Worm (Caenorhabditis elegans) whole organism, L1 larva: ENCODE results near the gene exc-7.

Experiments
- C04F5.9 ChIP-seq: sonication (generic microtip); optimal IDR thresholded peaks from 2 replicates; lab custom pipeline; 2016; ENCODE audit warnings: missing genetic modification characterization, missing compliant biosample characterization
- F16B12.6 ChIP-seq: fragments of 150-350 bp; optimal IDR thresholded peaks from 2 replicates; lab custom pipeline; 2014; ENCODE audit warnings: missing biosample characterization, missing genetic modification characterization
- Y116A8C.19 ChIP-seq: sonication (generic microtip); optimal IDR thresholded peaks from 2 replicates; lab custom pipeline; 2016; ENCODE audit warnings: missing compliant biosample characterization, missing genetic modification characterization, borderline replicate concordance
- aha-1 ChIP-seq: fragments of 150-350 bp; optimal IDR thresholded peaks from 2 replicates; lab custom pipeline; 2014; ENCODE audit warnings: missing biosample characterization, missing genetic modification characterization
- aly-2 ChIP-seq: fragments of 150-350 bp; optimal IDR thresholded peaks from 2 replicates; lab custom pipeline; 2014; ENCODE audit warnings: missing biosample characterization, missing genetic modification characterization
- ama-1 ChIP-seq: fragments of 150-350 bp; optimal IDR thresholded peaks from 2 replicates; lab custom pipeline; 2014
- blmp-1 ChIP-seq: fragments of 150-350 bp; optimal IDR thresholded peaks from 2 replicates; lab custom pipeline; 2014; ENCODE audit warnings: missing biosample characterization, missing genetic modification characterization
- ceh-63 ChIP-seq: fragments of 200-800 bp; sonication (Bioruptor generic); optimal IDR thresholded peaks from 2 replicates; lab custom pipeline; 2018; ENCODE audit warnings: mild to moderate bottlenecking, missing genetic modification characterization, missing compliant biosample characterization
- ceh-82 ChIP-seq, 3 experiments: fragments of 150-350 bp in 1 of 3; sonication (generic microtip) in 2 of 3; optimal IDR thresholded peaks; 2 replicates each; lab custom pipeline; 2014 to 2017; ENCODE audit warnings: missing biosample characterization in 3 of 3, missing genetic modification characterization in 3 of 3
- ceh-90 ChIP-seq: sonication (generic microtip); optimal IDR thresholded peaks from 2 replicates; lab custom pipeline; 2016; ENCODE audit warnings: missing genetic modification characterization, missing compliant biosample characterization
- dpl-1 ChIP-seq, 3 experiments: fragments of 150-350 bp in 2 of 3; sonication (generic microtip) in 1 of 3; optimal IDR thresholded peaks; 2 replicates each; lab custom pipeline; 2014 to 2017; ENCODE audit warnings: missing biosample characterization in 3 of 3, missing genetic modification characterization in 3 of 3, missing genetic modification reagents in 3 of 3
- dsc-1 ChIP-seq: sonication (generic microtip); optimal IDR thresholded peaks from 2 replicates; lab custom pipeline; 2016; ENCODE audit warnings: mild to moderate bottlenecking, missing genetic modification characterization, missing compliant biosample characterization
- efl-1 ChIP-seq, 4 experiments: fragments of 150-350 bp; optimal IDR thresholded peaks in 3 of 4; peaks in 1 of 4; 1 replicate in 1 of 4; 2 replicates in 3 of 4; lab custom pipeline; 2014; ENCODE audit warnings: missing biosample characterization in 2 of 4, missing genetic modification characterization in 2 of 4, missing genetic modification reagents in 2 of 4
- efl-3 ChIP-seq: fragments of 200-800 bp; sonication (Bioruptor generic); optimal IDR thresholded peaks from 2 replicates; lab custom pipeline; 2018; ENCODE audit warnings: mild to moderate bottlenecking, missing genetic modification characterization, missing compliant biosample characterization
- egl-27 ChIP-seq, 2 experiments: fragments of 150-350 bp in 1 of 2; sonication (generic microtip); optimal IDR thresholded peaks; 3 replicates each; lab custom pipeline; 2017 to 2018; ENCODE audit warnings: missing biosample characterization in 2 of 2, missing genetic modification characterization in 2 of 2, missing genetic modification reagents in 2 of 2
- elt-3 ChIP-seq, 6 experiments: fragments of 150-350 bp in 1 of 6; sonication (generic microtip); optimal IDR thresholded peaks; 2 replicates each; lab custom pipeline; 2017 to 2018; ENCODE audit warnings: missing biosample characterization in 6 of 6, missing genetic modification characterization in 6 of 6, inconsistent platforms in 1 of 6
- fkh-4 ChIP-seq: sonication (generic microtip); optimal IDR thresholded peaks from 2 replicates; lab custom pipeline; 2016; ENCODE audit warnings: missing compliant biosample characterization, missing genetic modification characterization, borderline replicate concordance
- fkh-8 ChIP-seq: sonication (generic microtip); optimal IDR thresholded peaks from 2 replicates; lab custom pipeline; 2016; ENCODE audit warnings: mild to moderate bottlenecking, missing genetic modification characterization, missing compliant biosample characterization
- fos-1 ChIP-seq: fragments of 150-350 bp; optimal IDR thresholded peaks from 2 replicates; lab custom pipeline; 2014; ENCODE audit warnings: missing biosample characterization, missing genetic modification characterization
- hlh-4 ChIP-seq: sonication (generic microtip); optimal IDR thresholded peaks from 2 replicates; lab custom pipeline; 2016; ENCODE audit warnings: mild to moderate bottlenecking, missing genetic modification characterization, missing compliant biosample characterization
- isw-1 ChIP-seq: fragments of 200-800 bp; sonication (Bioruptor generic); IDR thresholded peaks from 2 replicates; pipeline ENCODE4 v1.3.6; 2022; ENCODE audit warnings: missing genetic modification characterization, missing compliant biosample characterization
- lin-13 ChIP-seq: fragments of 150-350 bp; optimal IDR thresholded peaks from 2 replicates; lab custom pipeline; 2014; ENCODE audit warnings: missing biosample characterization, missing genetic modification reagents, missing genetic modification characterization
- lin-14 ChIP-seq: fragments of 200-800 bp; sonication (Bioruptor generic); optimal IDR thresholded peaks from 2 replicates; lab custom pipeline; 2018; ENCODE audit warnings: mild to moderate bottlenecking, missing genetic modification characterization, moderate library complexity, missing compliant biosample characterization
- lin-15B ChIP-seq: fragments of 150-350 bp; sonication (generic microtip); optimal IDR thresholded peaks from 3 replicates; lab custom pipeline; 2014; ENCODE audit warnings: missing biosample characterization, missing genetic modification characterization
- lin-35 ChIP-seq, 2 experiments: fragments of 150-350 bp; optimal IDR thresholded peaks; 2 replicates each; lab custom pipeline; 2014; ENCODE audit warnings: missing biosample characterization in 2 of 2, missing genetic modification characterization in 2 of 2, missing genetic modification reagents in 2 of 2
- lir-3 ChIP-seq: sonication (generic microtip); optimal IDR thresholded peaks from 2 replicates; lab custom pipeline; 2016; ENCODE audit warnings: mild to moderate bottlenecking, missing genetic modification characterization, moderate library complexity, missing compliant biosample characterization; ENCODE audit not compliant: poor library complexity
- nhr-11 ChIP-seq: fragments of 150-350 bp; optimal IDR thresholded peaks from 2 replicates; lab custom pipeline; 2014; ENCODE audit warnings: missing biosample characterization, missing genetic modification characterization
- nhr-12 ChIP-seq: sonication (generic microtip); optimal IDR thresholded peaks from 2 replicates; lab custom pipeline; 2017; ENCODE audit warnings: missing biosample characterization, missing genetic modification characterization
- nhr-20 ChIP-seq: sonication (generic microtip); optimal IDR thresholded peaks from 2 replicates; lab custom pipeline; 2016; ENCODE audit warnings: mild to moderate bottlenecking, missing genetic modification characterization, missing compliant biosample characterization
- nhr-71 ChIP-seq: sonication (generic microtip); optimal IDR thresholded peaks from 2 replicates; lab custom pipeline; 2016; ENCODE audit warnings: mild to moderate bottlenecking, missing genetic modification characterization, moderate library complexity, missing compliant biosample characterization
- nhr-76 ChIP-seq: sonication (generic microtip); optimal IDR thresholded peaks from 2 replicates; lab custom pipeline; 2017; ENCODE audit warnings: missing biosample characterization, missing genetic modification characterization
- nhr-85 ChIP-seq: sonication (generic microtip); peaks from one replicate; lab custom pipeline; 2016; ENCODE audit warnings: missing genetic modification characterization, inconsistent platforms, missing compliant biosample characterization
- nhr-90 ChIP-seq: sonication (generic microtip); optimal IDR thresholded peaks from 2 replicates; lab custom pipeline; 2016; ENCODE audit warnings: mild to moderate bottlenecking, missing genetic modification characterization, missing compliant biosample characterization; ENCODE audit not compliant: poor library complexity
- pag-3 ChIP-seq: sonication (generic microtip); optimal IDR thresholded peaks from 2 replicates; lab custom pipeline; 2017; ENCODE audit warnings: missing genetic modification characterization, mild to moderate bottlenecking, missing compliant biosample characterization, antibody characterized with exemption, borderline replicate concordance; ENCODE audit not compliant: insufficient read depth
- snpc-4 ChIP-seq: fragments of 150-350 bp; optimal IDR thresholded peaks from 2 replicates; lab custom pipeline; 2014; ENCODE audit warnings: missing biosample characterization, missing genetic modification characterization
- snu-23 ChIP-seq: sonication (generic microtip); optimal IDR thresholded peaks from 2 replicates; lab custom pipeline; 2016; ENCODE audit warnings: missing genetic modification characterization, missing compliant biosample characterization
- sptf-1 ChIP-seq: fragments of 150-350 bp; optimal IDR thresholded peaks from 2 replicates; lab custom pipeline; 2014; ENCODE audit warnings: missing biosample characterization, missing genetic modification characterization
- swsn-7 ChIP-seq: sonication (generic microtip); optimal IDR thresholded peaks from 2 replicates; lab custom pipeline; 2016; ENCODE audit warnings: missing genetic modification characterization, missing compliant biosample characterization
- tbx-2 ChIP-seq: sonication (generic microtip); optimal IDR thresholded peaks from 2 replicates; lab custom pipeline; 2016; ENCODE audit warnings: missing genetic modification characterization, missing compliant biosample characterization
- unc-130 ChIP-seq: fragments of 150-350 bp; optimal IDR thresholded peaks from 2 replicates; lab custom pipeline; 2017; ENCODE audit warnings: missing biosample characterization, missing genetic modification characterization, inconsistent platforms
- unc-62 ChIP-seq: fragments of 150-350 bp; optimal IDR thresholded peaks from 2 replicates; lab custom pipeline; 2014; ENCODE audit warnings: missing biosample characterization, missing genetic modification reagents, missing genetic modification characterization
- zip-4 ChIP-seq: fragments of 200-800 bp; sonication (Bioruptor generic); optimal IDR thresholded peaks from 2 replicates; lab custom pipeline; 2018; ENCODE audit warnings: mild to moderate bottlenecking, missing genetic modification characterization, moderate library complexity, missing compliant biosample characterization
- ztf-11 ChIP-seq, 2 experiments: sonication (generic microtip); optimal IDR thresholded peaks; 2 replicates each; lab custom pipeline; 2016 to 2017; ENCODE audit warnings: missing genetic modification characterization in 2 of 2, missing biosample characterization in 1 of 2, missing compliant biosample characterization in 1 of 2

The exc-7 gene

ce11 chrII:9594924-9595323 is 19.2 kb downstream of the exc-7 start, which contains the start of gene E02H1.5:
E02H1.5 (plus strand) TSS chrII:9595224.
- TF ChIP-seq Y116A8C.19 (no peak), fkh-8 (tag; lab: Kevin White, UChicago) (no peak), lir-3 (tag; lab: Kevin White, UChicago) (no peak), dsc-1 (tag; lab: Kevin White, UChicago) (no peak), elt-3 (tag; optimal IDR thresholded peaks at IDR 0.05; lab: Kevin White, UChicago) (no peak), nhr-12 (tag; lab: Kevin White, UChicago) (no peak), egl-27 (tag; optimal IDR thresholded peaks at IDR 0.05; lab: Kevin White, UChicago) (no peak), sptf-1 (tag; lab: Kevin White, UChicago) (no peak), ceh-90 (no peak), isw-1 (GFP tag; lab: Robert Waterston, UW) (no peak)

DNA sequence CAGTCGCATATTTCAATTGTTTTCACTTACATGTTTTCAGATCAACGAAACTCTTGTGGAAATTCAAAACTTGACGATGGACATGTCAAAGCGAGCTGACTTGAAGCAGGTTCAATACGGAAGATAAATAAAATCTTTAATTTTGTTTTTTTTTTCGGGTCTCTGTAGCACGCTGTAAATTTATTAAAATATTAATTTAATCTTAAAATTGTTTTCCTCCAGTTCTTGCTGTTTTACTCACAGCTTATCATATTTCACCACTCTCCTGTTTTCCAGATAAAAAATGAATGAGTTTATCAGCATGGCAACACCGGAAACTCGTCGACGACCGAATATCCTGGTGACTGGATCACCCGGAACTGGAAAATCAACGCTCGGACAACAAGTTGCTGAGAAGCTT is 20.6 kb downstream of the exc-7 start, which contains the start of gene E02H1.6:
Gene E02H1.6, plus strand, starts transcription at position 301 of the 400 bp plus-strand sequence.
- no peak for TF ChIP-seq ztf-11 (tag; optimal IDR thresholded peaks at IDR 0.05; lab: Kevin White, UChicago)
- TF ChIP-seq zip-4 (GFP tag; lab: Kevin White, UChicago), result no peak
- no peak for TF ChIP-seq egl-27 (tag; optimal IDR thresholded peaks at IDR 0.05; lab: Kevin White, UChicago)
- no peak for TF ChIP-seq nhr-71 (tag; lab: Kevin White, UChicago)
- TF ChIP-seq fos-1, result no peak
- TF ChIP-seq tbx-2 (tag; lab: Kevin White, UChicago), result no peak
- no peak for TF ChIP-seq aly-2 (tag; lab: Kevin White, UChicago)

- TF ChIP-seq F16B12.6 (tag; lab: Kevin White, UChicago) (no peak), lin-15B (tag; lab: Kevin White, UChicago) (no peak), ama-1 (lab: Kevin White, UChicago) (no peak), blmp-1 (tag; lab: Kevin White, UChicago) (no peak), nhr-71 (tag; lab: Kevin White, UChicago) (peak; percentile 29), tbx-2 (tag; lab: Kevin White, UChicago) (no peak), lin-13 (GFP tag; lab: Kevin White, UChicago) (no peak), nhr-11 (tag; lab: Kevin White, UChicago) (no peak), ceh-82 (tag; optimal IDR thresholded peaks at IDR 0.05; lab: Kevin White, UChicago) (no peak), lin-35 (GFP tag; optimal IDR thresholded peaks at IDR 0.05; lab: Kevin White, UChicago) (peak in 1 of 2 experiments; percentile 1), nhr-90 (tag; lab: Kevin White, UChicago) (peak; percentile 52), C04F5.9 (no peak), snu-23 (GFP tag; lab: Kevin White, UChicago) (no peak), ceh-63 (GFP tag; lab: Kevin White, UChicago) (no peak), efl-1 (optimal IDR thresholded peaks at IDR 0.05; lab: Kevin White, UChicago) (no peak), efl-1 (GFP tag; optimal IDR thresholded peaks at IDR 0.05 in 1 of 2; lab: Kevin White, UChicago) (peak in 1 of 2 experiments; percentile 66)
Measured at ce11 chrII:9597516-9598047, 21.8 kb downstream of the exc-7 start, which contains the start of gene mrpl-53. mrpl-53 (plus strand) TSS chrII:9597622.

ce11 chrII:9600022-9600722 is 24.4 kb downstream of the exc-7 start:
- TF ChIP-seq unc-130 (tag; lab: Kevin White, UChicago), result no peak
- no peak for TF ChIP-seq fos-1
- no peak for TF ChIP-seq unc-62 (GFP tag; lab: Kevin White, UChicago)
- no peak for TF ChIP-seq hlh-4 (tag; lab: Kevin White, UChicago)
- TF ChIP-seq fkh-8 (tag; lab: Kevin White, UChicago), result no peak
- no peak for TF ChIP-seq ceh-63 (GFP tag; lab: Kevin White, UChicago)
- no peak for TF ChIP-seq snpc-4 (tag; lab: Kevin White, UChicago)
- TF ChIP-seq Y116A8C.19, result no peak
- TF ChIP-seq C04F5.9, result no peak
- TF ChIP-seq dpl-1 (GFP tag; optimal IDR thresholded peaks at IDR 0.05; lab: Kevin White, UChicago), result no peak
- TF ChIP-seq pag-3 (tag; lab: Kevin White, UChicago), result no peak
- no peak for TF ChIP-seq nhr-20 (tag; lab: Kevin White, UChicago)
- TF ChIP-seq swsn-7 (tag; lab: Kevin White, UChicago), result no peak
- no peak for TF ChIP-seq aha-1 (tag; lab: Kevin White, UChicago)
- no peak for TF ChIP-seq nhr-85
- no peak for TF ChIP-seq ztf-11 (tag; optimal IDR thresholded peaks at IDR 0.05; lab: Kevin White, UChicago)
- no peak for TF ChIP-seq fkh-4 (tag; lab: Kevin White, UChicago)
- TF ChIP-seq lin-14 (GFP tag; lab: Kevin White, UChicago), result peak; percentile 25
- TF ChIP-seq nhr-76 (tag; lab: Kevin White, UChicago), result no peak
- TF ChIP-seq efl-3, result no peak
- no peak for TF ChIP-seq tbx-2 (tag; lab: Kevin White, UChicago)
